Worm (Caenorhabditis elegans): ENCODE measurements around the gene Y49E10.10.

The Y49E10.10 gene

ce11 chrIII:12411668-12412067 is 16.4 kb downstream of the Y49E10.10 start:
- TF ChIP-seq B0261.1 (tag; optimal IDR thresholded peaks at IDR 0.05) (no peak), somi-1 (GFP tag; optimal IDR thresholded peaks at IDR 0.05) (no peak), C17E4.6 (GFP tag; IDR thresholded peaks at IDR 0.05) (no peak), ceh-27 (GFP tag; optimal IDR thresholded peaks at IDR 0.05) (no peak), rcor-1 (GFP tag; IDR thresholded peaks at IDR 0.05) (no peak), ccch-3 (GFP tag; optimal IDR thresholded peaks at IDR 0.05) (no peak), C06A6.2 (GFP tag; conservative IDR thresholded peaks at IDR 0.05) (no peak)

ce11 chrIII:12414533-12414932 is 19.3 kb downstream of the Y49E10.10 start:
- TF ChIP-seq F52B5.7 (tag; optimal IDR thresholded peaks at IDR 0.05) (no peak), aptf-2 (GFP tag; conservative IDR thresholded peaks at IDR 0.05) (no peak), madf-8 (GFP tag; conservative IDR thresholded peaks at IDR 0.05) (no peak)

ce11 chrIII:12420256-12420655 is 25.0 kb downstream of the Y49E10.10 start:
- no peak for TF ChIP-seq bed-2 (GFP tag; IDR thresholded peaks at IDR 0.05)
- TF ChIP-seq nfyb-1 (GFP tag; IDR thresholded peaks at IDR 0.05) = peak; percentile 60; the same call in 1 of the 2 replicates

DNA sequence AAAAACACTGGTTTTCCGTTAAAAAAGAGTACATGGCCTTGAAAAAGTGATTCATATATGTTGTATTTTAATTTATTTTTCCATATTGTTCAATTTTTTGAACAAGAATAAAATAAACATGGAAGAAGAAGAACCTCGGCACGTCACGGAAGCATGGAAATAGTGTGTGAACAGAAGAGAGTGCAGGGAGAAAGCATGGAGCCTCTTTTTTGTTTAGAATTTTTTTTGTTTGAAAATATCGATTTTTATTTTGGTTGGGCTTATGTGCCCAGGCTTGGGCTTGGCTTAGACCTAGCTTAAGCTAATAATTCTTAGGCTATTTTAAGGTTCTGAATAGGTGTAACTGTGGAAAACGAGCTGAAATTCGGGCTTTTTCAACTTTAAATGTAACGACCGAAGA is 26.4 kb downstream of the Y49E10.10 start, which contains the start of gene tat-1:
TSS of gene tat-1 (minus strand) at position 11 of the 400 bp plus-strand sequence.
- no peak for TF ChIP-seq bed-2 (GFP tag; IDR thresholded peaks at IDR 0.05)
- no peak for TF ChIP-seq C06A6.2 (GFP tag; conservative IDR thresholded peaks at IDR 0.05)
- peak; percentile 58; the same call in 1 of the 2 replicates for TF ChIP-seq hmg-1.2 (GFP tag; IDR thresholded peaks at IDR 0.05)

ce11 chrIII:12424066-12424465 is 28.8 kb downstream of the Y49E10.10 start:
- TF ChIP-seq egl-18 (GFP tag; IDR thresholded peaks at IDR 0.05) = no peak
- peak; percentile 71 for TF ChIP-seq pha-4 (tag; optimal IDR thresholded peaks at IDR 0.05)
- peak; percentile 51 for TF ChIP-seq attf-5 (GFP tag; optimal IDR thresholded peaks at IDR 0.05)
- TF ChIP-seq cebp-1 (GFP tag; IDR thresholded peaks at IDR 0.05) = peak; percentile 90
- peak; percentile 92 for TF ChIP-seq cebp-1 (tag; optimal IDR thresholded peaks at IDR 0.05)
- TF ChIP-seq C06A6.2 (GFP tag; conservative IDR thresholded peaks at IDR 0.05) = no peak
- TF ChIP-seq hmg-1.2 (GFP tag; IDR thresholded peaks at IDR 0.05) = peak; percentile 20; the same call in 1 of the 2 replicates
- peak; percentile 69 for TF ChIP-seq nhr-80 (tag; optimal IDR thresholded peaks at IDR 0.05)
- TF ChIP-seq ztf-26 (tag; optimal IDR thresholded peaks at IDR 0.05) = no peak
- TF ChIP-seq ZK185.1 (tag; optimal IDR thresholded peaks at IDR 0.05; ENCODE audit: poor library complexity, severe bottlenecking) = no peak
- no peak for TF ChIP-seq nhr-179 (tag; optimal IDR thresholded peaks at IDR 0.05)
- no peak for TF ChIP-seq aptf-3 (GFP tag; IDR thresholded peaks at IDR 0.05)

- TF ChIP-seq mxl-1 (tag; optimal IDR thresholded peaks at IDR 0.05) (no peak), ama-1 (optimal IDR thresholded peaks at IDR 0.05) (no peak), ama-1 (GFP tag; optimal IDR thresholded peaks at IDR 0.05) (peak in 1 of 2 experiments; percentile 5)
These were observed 29.4 kb downstream of the Y49E10.10 start for ce11 chrIII:12424663-12425062.

DNA sequence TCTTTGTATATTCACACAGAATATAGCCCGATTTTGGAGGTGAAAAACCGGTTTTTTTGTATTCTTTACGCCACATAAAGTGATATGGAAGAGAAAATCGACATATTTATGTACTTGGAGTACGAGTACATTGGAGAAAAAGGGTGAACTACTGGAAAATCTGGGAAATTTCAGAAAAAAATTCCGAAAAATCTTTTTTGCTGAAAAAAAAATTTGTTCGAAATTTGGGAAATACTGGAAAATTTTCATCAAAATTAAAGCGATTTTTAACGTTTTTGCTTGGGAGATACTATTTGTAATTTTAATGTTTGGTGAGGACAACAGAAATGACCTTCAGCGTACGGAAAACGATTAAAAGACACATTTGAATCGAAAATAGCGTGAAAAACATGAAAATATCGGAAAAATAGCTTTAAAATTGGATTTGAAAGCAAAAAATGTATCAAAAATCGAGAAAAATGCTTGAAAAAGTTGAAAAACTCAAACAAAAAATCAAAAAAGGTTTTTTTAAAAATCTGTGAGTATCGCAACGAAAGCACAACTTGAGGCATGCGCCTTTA is 30.7 kb downstream of the Y49E10.10 start:
- TF ChIP-seq mcd-1 (GFP tag; IDR thresholded peaks at IDR 0.05) (no peak), ama-1 (optimal IDR thresholded peaks at IDR 0.05) (no peak), ama-1 (GFP tag; optimal IDR thresholded peaks at IDR 0.05) (peak in 1 of 2 experiments; percentile 65), dpl-1 (GFP tag; optimal IDR thresholded peaks at IDR 0.05) (peak; percentile 14), him-1 (tag; optimal IDR thresholded peaks at IDR 0.05) (no peak), lin-54 (GFP tag; optimal IDR thresholded peaks at IDR 0.05) (no peak)

Data from whole organism, young adult.